Worm (Caenorhabditis elegans): ENCODE results near the gene nhr-257.

- TF ChIP-seq mdl-1 (tag; optimal IDR thresholded peaks at IDR 0.05): no peak
- TF ChIP-seq nhr-76 (tag; optimal IDR thresholded peaks at IDR 0.05): no peak
These were observed 20.4 kb upstream of the nhr-257 start, which contains the start of gene F54D10.9 for ce11 chrII:3832383-3832782.

All from whole organism, L3 larva.